Fruit fly (Drosophila melanogaster): ENCODE measurements around the gene Droj2.

Gene Droj2

dm6 chr3R:13425470-13426033 lies 43.6 kb downstream of the Droj2 start, which contains the start of gene Act87E (continued):
- TF ChIP-seq CG13296 (GFP tag; optimal IDR thresholded peaks at IDR 0.05), result peak; percentile 62
- TF ChIP-seq gcm2 (GFP tag; optimal IDR thresholded peaks at IDR 0.05), result no peak
- no peak for TF ChIP-seq CG9609 (GFP tag; optimal IDR thresholded peaks at IDR 0.05)
- peak; percentile 36 for TF ChIP-seq BtbVII (GFP tag; optimal IDR thresholded peaks at IDR 0.05)
- peak; percentile 78 for TF ChIP-seq Ssrp (tag; optimal IDR thresholded peaks at IDR 0.05)
- 0 out of 2 replicates have a peak, but pooled peaks have one; percentile 37 for TF ChIP-seq ssp (GFP tag; IDR thresholded peaks at IDR 0.05)
- TF ChIP-seq wor (GFP tag; IDR thresholded peaks at IDR 0.05), result peak; percentile 15; the same call in 1 of the 2 replicates
- TF ChIP-seq chn (GFP tag; optimal IDR thresholded peaks at IDR 0.05), result peak; percentile 0
- TF ChIP-seq nerfin-2 (GFP tag; IDR thresholded peaks at IDR 0.05; ENCODE audit: partially characterized antibody), result no peak
- peak; percentile 55 for TF ChIP-seq org-1 (GFP tag; optimal IDR thresholded peaks at IDR 0.05)
- TF ChIP-seq CG12391 (tag; optimal IDR thresholded peaks at IDR 0.05), result peak; percentile 76
- no peak for TF ChIP-seq CG3838 (GFP tag; optimal IDR thresholded peaks at IDR 0.05)
- no peak for TF ChIP-seq CG6791 (GFP tag; IDR thresholded peaks at IDR 0.05; ENCODE audit: partially characterized antibody)
- TF ChIP-seq dati (GFP tag; IDR thresholded peaks at IDR 0.05), result no peak
- peak; percentile 2 for TF ChIP-seq CG10147 (GFP tag; optimal IDR thresholded peaks at IDR 0.05)
- TF ChIP-seq CG6254 (GFP tag; optimal IDR thresholded peaks at IDR 0.05), result peak; percentile 65
- peak; percentile 41 for TF ChIP-seq Spps (tag; optimal IDR thresholded peaks at IDR 0.05)
- peak; percentile 66 for TF ChIP-seq CG12104 (GFP tag; optimal IDR thresholded peaks at IDR 0.05)
- 0 out of 2 replicates have a peak, but pooled peaks have one; percentile 5 for TF ChIP-seq Nf-YA (GFP tag; IDR thresholded peaks at IDR 0.05)
- TF ChIP-seq Myb (GFP tag; optimal IDR thresholded peaks at IDR 0.05), result no peak
- no peak for TF ChIP-seq CG10321 (GFP tag; IDR thresholded peaks at IDR 0.05)
- no peak for TF ChIP-seq Doc2 (GFP tag; IDR thresholded peaks at IDR 0.05)
- peak; percentile 35 for TF ChIP-seq ATbp (GFP tag; optimal IDR thresholded peaks at IDR 0.05)
- peak; percentile 83 for TF ChIP-seq nmo (GFP tag; optimal IDR thresholded peaks at IDR 0.05)
- TF ChIP-seq CG10209 (GFP tag; optimal IDR thresholded peaks at IDR 0.05), result peak; percentile 54
- TF ChIP-seq HLH3B (GFP tag; IDR thresholded peaks at IDR 0.05), result 0 out of 2 replicates have a peak, but pooled peaks have one; percentile 23
- no peak for TF ChIP-seq corto (GFP tag; optimal IDR thresholded peaks at IDR 0.05)
- TF ChIP-seq Sry-β (GFP tag; optimal IDR thresholded peaks at IDR 0.05), result no peak
- TF ChIP-seq CG30020 (tag; optimal IDR thresholded peaks at IDR 0.05), result peak; percentile 46
- peak; percentile 90 for TF ChIP-seq CG18262 (tag; optimal IDR thresholded peaks at IDR 0.05)
- TF ChIP-seq CG11695 (GFP tag; IDR thresholded peaks at IDR 0.05), result peak; percentile 41; the same call in 1 of the 3 replicates
- no peak for TF ChIP-seq lilli (GFP tag; optimal IDR thresholded peaks at IDR 0.05)
- peak; percentile 54 for TF ChIP-seq CG16815 (GFP tag; optimal IDR thresholded peaks at IDR 0.05)
- no peak for TF ChIP-seq pb (GFP tag; optimal IDR thresholded peaks at IDR 0.05)
- no peak for TF ChIP-seq BEAF-32 (GFP tag; optimal IDR thresholded peaks at IDR 0.05)
- TF ChIP-seq Bdp1 (GFP tag; optimal IDR thresholded peaks at IDR 0.05), result no peak
- no peak for TF ChIP-seq CG42726 (GFP tag; IDR thresholded peaks at IDR 0.05; ENCODE audit: partially characterized antibody)
- no peak for TF ChIP-seq CG12299 (tag; optimal IDR thresholded peaks at IDR 0.05)
- peak; percentile 47 for TF ChIP-seq Meics (GFP tag; optimal IDR thresholded peaks at IDR 0.05)
- TF ChIP-seq CG8281 (tag; optimal IDR thresholded peaks at IDR 0.05), result peak; percentile 34
- TF ChIP-seq HLH54F (GFP tag; optimal IDR thresholded peaks at IDR 0.05), result no peak
- TF ChIP-seq pfk (GFP tag; optimal IDR thresholded peaks at IDR 0.05), result no peak
- TF ChIP-seq CG1233 (GFP tag; optimal IDR thresholded peaks at IDR 0.05), result peak; percentile 9
- TF ChIP-seq CG14667 (GFP tag; IDR thresholded peaks at IDR 0.05), result no peak
- TF ChIP-seq tna (GFP tag; IDR thresholded peaks at IDR 0.05; ENCODE audit: partially characterized antibody), result no peak
- TF ChIP-seq CG9215 (GFP tag; IDR thresholded peaks at IDR 0.05), result 0 out of 2 replicates have a peak, but pooled peaks have one; percentile 38
- TF ChIP-seq CG11398 (GFP tag; optimal IDR thresholded peaks at IDR 0.05), result no peak
- TF ChIP-seq br (optimal IDR thresholded peaks at IDR 0.05), result no peak
- no peak for TF ChIP-seq emc (GFP tag; optimal IDR thresholded peaks at IDR 0.05)
- TF ChIP-seq sisA (GFP tag; IDR thresholded peaks at IDR 0.05), result peak; percentile 55; the same call in 1 of the 2 replicates
